Worm (Caenorhabditis elegans) whole organism, L1 larva: ENCODE data around the gene C11D2.4.

Experiments used
- C04F5.9 ChIP-seq: sonication (generic microtip); optimal IDR thresholded peaks from 2 replicates; lab custom pipeline; 2016; ENCODE audit warnings: missing genetic modification characterization, missing compliant biosample characterization
- C16A3.4 ChIP-seq: fragments of 150-350 bp; optimal IDR thresholded peaks from 2 replicates; lab custom pipeline; 2014; ENCODE audit warnings: missing biosample characterization, missing genetic modification characterization
- Y116A8C.19 ChIP-seq: sonication (generic microtip); optimal IDR thresholded peaks from 2 replicates; lab custom pipeline; 2016; ENCODE audit warnings: missing compliant biosample characterization, missing genetic modification characterization, borderline replicate concordance
- aha-1 ChIP-seq: fragments of 150-350 bp; optimal IDR thresholded peaks from 2 replicates; lab custom pipeline; 2014; ENCODE audit warnings: missing biosample characterization, missing genetic modification characterization
- aly-2 ChIP-seq: fragments of 150-350 bp; optimal IDR thresholded peaks from 2 replicates; lab custom pipeline; 2014; ENCODE audit warnings: missing biosample characterization, missing genetic modification characterization
- ceh-63 ChIP-seq: fragments of 200-800 bp; sonication (Bioruptor generic); optimal IDR thresholded peaks from 2 replicates; lab custom pipeline; 2018; ENCODE audit warnings: mild to moderate bottlenecking, missing genetic modification characterization, missing compliant biosample characterization
- dpl-1 ChIP-seq, 3 experiments: fragments of 150-350 bp in 2 of 3; sonication (generic microtip) in 1 of 3; optimal IDR thresholded peaks; 2 replicates each; lab custom pipeline; 2014 to 2017; ENCODE audit warnings: missing biosample characterization in 3 of 3, missing genetic modification characterization in 3 of 3, missing genetic modification reagents in 3 of 3
- efl-3 ChIP-seq: fragments of 200-800 bp; sonication (Bioruptor generic); optimal IDR thresholded peaks from 2 replicates; lab custom pipeline; 2018; ENCODE audit warnings: mild to moderate bottlenecking, missing genetic modification characterization, missing compliant biosample characterization
- egl-27 ChIP-seq, 2 experiments: fragments of 150-350 bp in 1 of 2; sonication (generic microtip); optimal IDR thresholded peaks; 3 replicates each; lab custom pipeline; 2017 to 2018; ENCODE audit warnings: missing biosample characterization in 2 of 2, missing genetic modification characterization in 2 of 2, missing genetic modification reagents in 2 of 2
- elt-2 ChIP-seq: sonication (generic microtip); optimal IDR thresholded peaks from 2 replicates; lab custom pipeline; 2016; ENCODE audit warnings: missing genetic modification characterization, mild to moderate bottlenecking, inconsistent platforms, missing compliant biosample characterization, missing genetic modification reagents
- fkh-10 ChIP-seq: sonication (generic microtip); optimal IDR thresholded peaks from 2 replicates; lab custom pipeline; 2017; ENCODE audit warnings: missing biosample characterization, missing genetic modification reagents, missing genetic modification characterization
- fkh-4 ChIP-seq: sonication (generic microtip); optimal IDR thresholded peaks from 2 replicates; lab custom pipeline; 2016; ENCODE audit warnings: missing compliant biosample characterization, missing genetic modification characterization, borderline replicate concordance
- grh-1 ChIP-seq: fragments of 200-800 bp; sonication (Bioruptor generic); IDR thresholded peaks from 2 replicates; pipeline ENCODE4 v1.3.6; 2022; ENCODE audit warnings: missing genetic modification reagents, missing genetic modification characterization, missing compliant biosample characterization
- hlh-17 ChIP-seq: fragments of 200-800 bp; sonication (Bioruptor generic); optimal IDR thresholded peaks from 2 replicates; lab custom pipeline; 2018; ENCODE audit warnings: missing genetic modification characterization, mild to moderate bottlenecking, missing compliant biosample characterization, moderate library complexity, borderline replicate concordance
- hpl-2 ChIP-seq: fragments of 150-350 bp; optimal IDR thresholded peaks from 2 replicates; lab custom pipeline; 2014; ENCODE audit warnings: missing biosample characterization, missing genetic modification reagents, missing genetic modification characterization
- isw-1 ChIP-seq: fragments of 200-800 bp; sonication (Bioruptor generic); IDR thresholded peaks from 2 replicates; pipeline ENCODE4 v1.3.6; 2022; ENCODE audit warnings: missing genetic modification characterization, missing compliant biosample characterization
- lin-13 ChIP-seq: fragments of 150-350 bp; optimal IDR thresholded peaks from 2 replicates; lab custom pipeline; 2014; ENCODE audit warnings: missing biosample characterization, missing genetic modification reagents, missing genetic modification characterization
- lin-14 ChIP-seq: fragments of 200-800 bp; sonication (Bioruptor generic); optimal IDR thresholded peaks from 2 replicates; lab custom pipeline; 2018; ENCODE audit warnings: mild to moderate bottlenecking, missing genetic modification characterization, moderate library complexity, missing compliant biosample characterization
- lin-35 ChIP-seq, 2 experiments: fragments of 150-350 bp; optimal IDR thresholded peaks; 2 replicates each; lab custom pipeline; 2014; ENCODE audit warnings: missing biosample characterization in 2 of 2, missing genetic modification characterization in 2 of 2, missing genetic modification reagents in 2 of 2
- lir-3 ChIP-seq: sonication (generic microtip); optimal IDR thresholded peaks from 2 replicates; lab custom pipeline; 2016; ENCODE audit warnings: mild to moderate bottlenecking, missing genetic modification characterization, moderate library complexity, missing compliant biosample characterization; ENCODE audit not compliant: poor library complexity
- lsy-2 ChIP-seq, 2 experiments: fragments of 150-350 bp; optimal IDR thresholded peaks; 2 replicates each; lab custom pipeline; 2014; ENCODE audit warnings: missing biosample characterization in 2 of 2, missing genetic modification characterization in 2 of 2
- mab-9 ChIP-seq: fragments of 200-800 bp; sonication (Bioruptor generic); IDR thresholded peaks from 2 replicates; pipeline ENCODE4 v1.3.6; 2022; ENCODE audit warnings: missing genetic modification reagents, missing genetic modification characterization, missing compliant biosample characterization
- mdl-1 ChIP-seq, 2 experiments: fragments of 150-350 bp; optimal IDR thresholded peaks; 2 replicates each; lab custom pipeline; 2014 to 2017; ENCODE audit warnings: missing biosample characterization in 2 of 2, missing genetic modification characterization in 2 of 2, inconsistent platforms in 1 of 2
- mef-2 ChIP-seq: fragments of 150-350 bp; optimal IDR thresholded peaks from 2 replicates; lab custom pipeline; 2014; ENCODE audit warnings: missing biosample characterization, missing genetic modification characterization
- nhr-11 ChIP-seq: fragments of 150-350 bp; optimal IDR thresholded peaks from 2 replicates; lab custom pipeline; 2014; ENCODE audit warnings: missing biosample characterization, missing genetic modification characterization
- nhr-20 ChIP-seq: sonication (generic microtip); optimal IDR thresholded peaks from 2 replicates; lab custom pipeline; 2016; ENCODE audit warnings: mild to moderate bottlenecking, missing genetic modification characterization, missing compliant biosample characterization
- nhr-237 ChIP-seq: fragments of 150-350 bp; optimal IDR thresholded peaks from 2 replicates; lab custom pipeline; 2014; ENCODE audit warnings: missing biosample characterization, missing genetic modification characterization
- nhr-28 ChIP-seq: fragments of 150-350 bp; optimal IDR thresholded peaks from 2 replicates; lab custom pipeline; 2014; ENCODE audit warnings: missing biosample characterization, missing genetic modification characterization
- nhr-85 ChIP-seq: sonication (generic microtip); peaks from one replicate; lab custom pipeline; 2016; ENCODE audit warnings: missing genetic modification characterization, inconsistent platforms, missing compliant biosample characterization
- nhr-90 ChIP-seq: sonication (generic microtip); optimal IDR thresholded peaks from 2 replicates; lab custom pipeline; 2016; ENCODE audit warnings: mild to moderate bottlenecking, missing genetic modification characterization, missing compliant biosample characterization; ENCODE audit not compliant: poor library complexity
- snpc-4 ChIP-seq: fragments of 150-350 bp; optimal IDR thresholded peaks from 2 replicates; lab custom pipeline; 2014; ENCODE audit warnings: missing biosample characterization, missing genetic modification characterization
- sox-4 ChIP-seq: sonication (generic microtip); optimal IDR thresholded peaks from 2 replicates; lab custom pipeline; 2016; ENCODE audit warnings: missing genetic modification characterization, missing compliant biosample characterization
- sptf-1 ChIP-seq: fragments of 150-350 bp; optimal IDR thresholded peaks from 2 replicates; lab custom pipeline; 2014; ENCODE audit warnings: missing biosample characterization, missing genetic modification characterization
- tbx-2 ChIP-seq: sonication (generic microtip); optimal IDR thresholded peaks from 2 replicates; lab custom pipeline; 2016; ENCODE audit warnings: missing genetic modification characterization, missing compliant biosample characterization
- unc-30 ChIP-seq: sonication (generic microtip); optimal IDR thresholded peaks from 2 replicates; lab custom pipeline; 2017; ENCODE audit warnings: missing biosample characterization, missing genetic modification characterization
- unc-98 ChIP-seq: fragments of 200-800 bp; sonication (Bioruptor generic); IDR thresholded peaks from 2 replicates; pipeline ENCODE4 v1.3.6; 2022; ENCODE audit warnings: missing genetic modification characterization, missing compliant biosample characterization
- vab-15 ChIP-seq: sonication (generic microtip); optimal IDR thresholded peaks from 2 replicates; lab custom pipeline; 2017; ENCODE audit warnings: missing genotype, mild to moderate bottlenecking, missing genetic modification characterization, missing compliant biosample characterization
- xbp-1 ChIP-seq: sonication (generic microtip); optimal IDR thresholded peaks from 2 replicates; lab custom pipeline; 2016; ENCODE audit warnings: missing genetic modification characterization, missing compliant biosample characterization
- zip-4 ChIP-seq: fragments of 200-800 bp; sonication (Bioruptor generic); optimal IDR thresholded peaks from 2 replicates; lab custom pipeline; 2018; ENCODE audit warnings: mild to moderate bottlenecking, missing genetic modification characterization, moderate library complexity, missing compliant biosample characterization
- ztf-11 ChIP-seq, 2 experiments: sonication (generic microtip); optimal IDR thresholded peaks; 2 replicates each; lab custom pipeline; 2016 to 2017; ENCODE audit warnings: missing genetic modification characterization in 2 of 2, missing biosample characterization in 1 of 2, missing compliant biosample characterization in 1 of 2

The C11D2.4 gene

DNA sequence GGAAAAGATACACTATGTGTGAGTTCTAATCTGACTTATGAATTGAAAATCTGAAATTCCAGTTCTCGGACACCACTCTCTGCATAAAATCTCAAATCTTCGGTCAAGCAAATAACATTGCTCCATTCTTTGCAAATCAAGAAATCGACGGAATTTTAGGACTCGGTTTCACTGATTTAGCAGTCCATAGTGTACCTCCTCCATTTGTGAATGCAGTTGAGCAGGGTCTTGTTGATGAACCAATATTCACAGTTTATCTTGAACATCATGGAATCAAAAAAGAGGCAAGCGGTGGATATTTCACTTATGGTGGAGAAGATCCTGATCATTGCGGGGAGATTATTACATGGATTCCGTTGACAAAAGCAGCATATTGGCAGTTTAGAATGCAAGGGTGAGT, 30.4 kb upstream of the C11D2.4 start:
- no peak for TF ChIP-seq sox-4 (tag; lab: Kevin White, UChicago)
- no peak for TF ChIP-seq aly-2 (tag; lab: Kevin White, UChicago)
- no peak for TF ChIP-seq mab-9
- TF ChIP-seq C04F5.9 (tag; lab: Kevin White, UChicago) = no peak
- no peak for TF ChIP-seq fkh-4 (tag; lab: Kevin White, UChicago)
- no peak for TF ChIP-seq mdl-1 (tag; optimal IDR thresholded peaks at IDR 0.05; lab: Kevin White, UChicago)
- no peak for TF ChIP-seq lir-3
- no peak for TF ChIP-seq lin-35 (GFP tag; optimal IDR thresholded peaks at IDR 0.05; lab: Kevin White, UChicago)
- TF ChIP-seq, all 84 proteins: peak for 0

DNA sequence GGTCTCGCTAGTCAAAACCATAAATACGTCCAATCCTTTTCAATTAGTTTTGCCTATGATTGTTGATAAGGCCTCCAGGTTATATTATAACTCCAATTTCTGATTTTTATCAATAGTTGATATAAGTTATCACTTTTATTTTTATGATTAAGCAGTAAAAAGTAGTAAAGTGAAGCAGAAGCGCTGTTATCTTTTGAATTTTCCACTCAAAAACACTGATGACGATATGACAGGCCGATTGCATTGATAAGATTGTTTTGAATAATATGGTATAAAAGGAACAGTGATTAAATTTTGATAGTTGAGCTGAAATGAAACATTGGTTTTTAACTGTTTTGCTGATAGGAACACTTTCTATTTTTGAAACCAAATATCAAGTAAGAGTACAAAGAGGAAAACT, 28.8 kb upstream of the C11D2.4 start, which contains the start of gene asp-9:
TSS of gene asp-9 (plus strand) at position 312 of the 400 bp plus-strand sequence.
- no peak for TF ChIP-seq sptf-1 (tag; lab: Kevin White, UChicago)
- no peak for TF ChIP-seq unc-98 (GFP tag; lab: Robert Waterston, UW)
- TF ChIP-seq tbx-2 = no peak
- peak; percentile 40 for TF ChIP-seq elt-2 (tag; lab: Kevin White, UChicago)
- no peak for TF ChIP-seq nhr-28 (tag; lab: Kevin White, UChicago)
- no peak for TF ChIP-seq hlh-17 (GFP tag; lab: Kevin White, UChicago)
- no peak for TF ChIP-seq nhr-20 (tag; lab: Kevin White, UChicago)

DNA sequence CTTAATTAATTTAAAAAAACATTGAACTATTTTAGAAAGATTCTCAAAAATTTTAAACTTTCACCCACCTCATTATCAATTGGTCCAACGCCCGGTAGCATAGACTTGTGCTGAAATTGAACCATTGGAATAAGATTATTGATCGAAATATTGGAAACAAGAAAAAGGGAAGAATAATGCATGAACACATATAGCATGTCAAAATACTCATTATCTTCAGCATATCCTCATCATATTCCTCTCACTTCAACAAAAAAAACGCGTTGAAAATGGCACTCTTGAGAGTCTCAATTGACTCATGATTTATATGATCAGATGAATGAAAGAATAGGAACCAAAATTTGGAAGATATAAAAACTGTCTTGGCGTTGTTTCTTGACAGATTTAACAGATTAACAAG, 27.0 kb upstream of the C11D2.4 start, which contains the start of gene unc-77:
TSS of gene unc-77 (minus strand) at position 101 of the 400 bp plus-strand sequence.
- no peak for TF ChIP-seq efl-3 (GFP tag; lab: Kevin White, UChicago)
- TF ChIP-seq ztf-11 (tag; optimal IDR thresholded peaks at IDR 0.05; lab: Kevin White, UChicago) = no peak
- no peak for TF ChIP-seq grh-1 (GFP tag; lab: Robert Waterston, UW)
- no peak for TF ChIP-seq mef-2 (tag; lab: Kevin White, UChicago)
- TF ChIP-seq hpl-2 (GFP tag; lab: Kevin White, UChicago) = no peak
- no peak for TF ChIP-seq unc-30
- no peak for TF ChIP-seq xbp-1 (tag; lab: Kevin White, UChicago)
- TF ChIP-seq nhr-237 (tag; lab: Kevin White, UChicago) = no peak
- no peak for TF ChIP-seq lin-13 (GFP tag; lab: Kevin White, UChicago)
- no peak for TF ChIP-seq egl-27 (tag; optimal IDR thresholded peaks at IDR 0.05; lab: Kevin White, UChicago)
- no peak for TF ChIP-seq zip-4 (GFP tag; lab: Kevin White, UChicago)
- no peak for TF ChIP-seq ceh-63 (GFP tag; lab: Kevin White, UChicago)
- no peak for TF ChIP-seq lsy-2 (tag; optimal IDR thresholded peaks at IDR 0.05; lab: Kevin White, UChicago)

DNA sequence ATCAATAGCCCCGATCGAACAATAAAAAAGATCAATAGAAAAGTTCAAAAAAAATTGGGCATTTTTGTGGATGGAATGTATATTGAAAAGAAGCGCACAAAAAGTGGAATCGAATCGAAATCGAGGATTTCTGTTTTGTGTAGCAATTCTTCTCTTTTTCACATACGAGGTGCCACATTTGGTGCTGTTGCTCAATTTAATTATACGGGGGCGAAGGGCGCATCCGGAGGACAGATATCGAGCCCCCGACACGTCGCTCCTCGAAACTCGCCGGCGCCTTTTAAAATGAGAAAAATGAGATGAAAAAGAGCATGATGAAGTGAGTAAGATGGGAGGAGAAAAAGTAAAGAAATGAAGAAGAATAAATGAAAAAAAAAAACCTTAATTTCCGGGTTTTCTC, 20.6 kb upstream of the C11D2.4 start:
- TF ChIP-seq snpc-4 (tag; lab: Kevin White, UChicago) = no peak
- no peak for TF ChIP-seq isw-1
- TF ChIP-seq Y116A8C.19 (tag; lab: Kevin White, UChicago) = no peak
- TF ChIP-seq lin-14 (GFP tag; lab: Kevin White, UChicago) = peak; percentile 58
- TF ChIP-seq vab-15 (tag; lab: Kevin White, UChicago) = no peak
- no peak for TF ChIP-seq unc-98 (GFP tag; lab: Robert Waterston, UW)
- peak; percentile 32 for TF ChIP-seq nhr-85
- TF ChIP-seq ztf-11 (tag; optimal IDR thresholded peaks at IDR 0.05; lab: Kevin White, UChicago) = no peak
- peak; percentile 25 for TF ChIP-seq fkh-10 (GFP tag; lab: Kevin White, UChicago)
- no peak for TF ChIP-seq C16A3.4 (tag; lab: Kevin White, UChicago)
- no peak for TF ChIP-seq mef-2 (tag; lab: Kevin White, UChicago)
- TF ChIP-seq nhr-11 (tag; lab: Kevin White, UChicago) = no peak
- no peak for TF ChIP-seq aha-1 (tag; lab: Kevin White, UChicago)
- no peak for TF ChIP-seq mdl-1 (tag; optimal IDR thresholded peaks at IDR 0.05; lab: Kevin White, UChicago)
- TF ChIP-seq tbx-2 = no peak
- no peak for TF ChIP-seq nhr-90 (tag; lab: Kevin White, UChicago)
- TF ChIP-seq efl-3 (GFP tag; lab: Kevin White, UChicago) = no peak
- TF ChIP-seq dpl-1 (GFP tag; optimal IDR thresholded peaks at IDR 0.05; lab: Kevin White, UChicago) = no peak
- TF ChIP-seq, all 84 proteins: peak for 3
